Worm (Caenorhabditis elegans): ENCODE results near the gene mpz-3.

mpz-3 gene

DNA sequence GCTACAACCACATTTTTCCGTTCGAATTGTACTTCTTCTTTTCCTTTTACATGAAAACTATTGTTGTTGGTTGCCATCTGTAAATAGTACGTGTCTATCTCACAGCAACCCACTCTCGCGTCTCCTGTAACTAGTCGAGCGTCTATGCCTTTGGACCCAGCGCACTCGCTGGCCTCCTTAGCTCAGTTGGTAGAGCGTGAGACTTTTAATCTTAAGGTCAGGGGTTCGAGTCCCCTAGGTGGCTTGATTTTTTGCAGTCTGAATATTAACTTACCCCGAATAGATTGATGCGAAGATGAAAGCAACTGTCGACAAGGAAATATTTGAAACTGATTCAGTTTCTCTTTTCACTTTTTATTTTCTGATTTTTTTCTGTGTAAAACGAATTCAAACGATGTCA is at the start of gene mpz-3:
TSS of gene mpz-3 (minus strand) at position 320 of the 400 bp plus-strand sequence.
- no peak for TF ChIP-seq dao-5 (tag; optimal IDR thresholded peaks at IDR 0.05)
- TF ChIP-seq him-1 (tag; optimal IDR thresholded peaks at IDR 0.05): no peak
- no peak for TF ChIP-seq W03F9.2 (tag; optimal IDR thresholded peaks at IDR 0.05)

DNA sequence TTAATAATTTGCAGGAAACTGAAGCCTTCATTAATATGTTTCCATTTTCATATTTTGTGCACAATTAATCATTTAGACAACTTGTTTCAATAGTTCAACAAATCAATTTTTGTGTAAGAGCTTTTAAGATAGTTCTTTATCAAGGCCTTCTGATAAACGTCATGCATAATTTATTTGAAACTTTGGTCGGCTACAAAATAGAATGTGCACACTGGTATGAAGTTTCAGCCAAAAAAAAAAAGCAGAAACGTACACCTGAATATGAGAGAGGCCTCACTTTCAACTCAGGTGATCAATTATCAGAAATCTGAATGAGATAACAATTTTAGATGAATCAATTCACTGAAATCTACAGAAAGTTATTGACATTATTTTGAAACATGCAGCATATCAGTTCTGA is 49.3 kb upstream of the mpz-3 start:
- TF ChIP-seq dao-5 (tag; optimal IDR thresholded peaks at IDR 0.05): no peak

DNA sequence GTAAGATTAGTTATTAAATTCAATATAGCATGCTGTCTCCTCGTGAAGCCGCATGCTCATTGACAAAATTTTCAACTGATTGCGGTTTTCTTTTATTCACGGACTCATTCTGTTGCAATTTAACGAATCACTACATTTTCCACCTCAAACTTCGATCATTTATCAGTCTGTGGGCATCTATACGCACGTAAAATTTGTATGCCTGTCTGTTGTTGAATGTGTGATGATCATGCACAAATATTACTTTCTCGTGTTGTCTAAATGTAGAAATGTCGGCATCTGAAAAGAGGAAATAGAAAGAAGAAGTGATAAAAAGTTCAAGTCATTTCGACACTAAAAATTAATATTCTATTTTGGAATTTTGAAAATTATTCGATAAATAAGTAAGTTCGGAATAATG is 47.3 kb upstream of the mpz-3 start:
- TF ChIP-seq dao-5 (tag; optimal IDR thresholded peaks at IDR 0.05) (no peak), him-1 (tag; optimal IDR thresholded peaks at IDR 0.05) (no peak), W03F9.2 (tag; optimal IDR thresholded peaks at IDR 0.05) (no peak)

DNA sequence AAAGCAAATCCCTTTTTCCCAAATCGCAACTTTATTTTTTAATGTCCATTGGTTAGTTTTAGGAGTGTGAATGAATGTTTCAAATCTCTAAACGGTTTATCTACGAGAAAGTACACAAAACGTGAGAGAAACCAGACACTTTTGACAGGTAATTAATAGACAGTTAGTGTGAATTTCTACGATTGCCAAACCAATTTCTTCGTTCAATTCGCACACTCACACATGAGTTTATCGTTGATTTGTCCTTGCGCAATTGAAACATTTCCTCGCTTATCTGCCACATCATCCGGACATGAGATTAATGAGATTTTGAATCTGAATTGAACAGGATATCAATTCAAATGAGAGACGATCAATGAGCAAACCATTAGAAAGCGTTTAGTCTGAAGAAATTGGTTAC is 45.1 kb upstream of the mpz-3 start:
- no peak for TF ChIP-seq dao-5 (tag; optimal IDR thresholded peaks at IDR 0.05)
- TF ChIP-seq W03F9.2 (tag; optimal IDR thresholded peaks at IDR 0.05): no peak
- TF ChIP-seq him-1 (tag; optimal IDR thresholded peaks at IDR 0.05): no peak

DNA sequence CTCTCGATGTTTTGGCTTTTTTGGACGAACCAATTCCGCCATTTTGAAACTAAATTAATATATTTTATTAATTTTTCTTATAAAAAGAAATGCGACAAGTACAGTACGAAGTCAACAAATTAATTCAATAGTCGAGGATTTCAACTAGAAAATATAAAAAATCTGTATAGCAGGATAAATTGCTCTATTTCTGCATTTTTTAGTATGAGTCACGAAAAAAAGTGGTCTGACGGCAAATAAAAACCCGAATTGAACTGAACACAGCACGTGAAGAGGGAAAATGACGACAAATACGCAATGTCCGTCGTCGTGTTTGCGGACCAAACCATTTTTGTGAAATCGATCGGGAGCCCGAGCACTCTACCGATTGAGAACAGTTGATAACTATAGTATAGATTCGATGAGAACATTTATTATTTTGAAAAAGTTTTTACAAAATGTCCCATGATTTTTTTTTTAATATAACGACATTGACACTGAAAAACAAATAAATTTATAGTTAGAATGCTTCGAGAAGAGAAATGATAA is 44.2 kb upstream of the mpz-3 start, which contains the start of gene epg-5:
TSS of gene epg-5 (minus strand) at position 51 of the 528 bp plus-strand sequence.
- no peak for TF ChIP-seq dao-5 (tag; optimal IDR thresholded peaks at IDR 0.05)
- TF ChIP-seq W03F9.2 (tag; optimal IDR thresholded peaks at IDR 0.05): no peak
- no peak for TF ChIP-seq him-1 (tag; optimal IDR thresholded peaks at IDR 0.05)

DNA sequence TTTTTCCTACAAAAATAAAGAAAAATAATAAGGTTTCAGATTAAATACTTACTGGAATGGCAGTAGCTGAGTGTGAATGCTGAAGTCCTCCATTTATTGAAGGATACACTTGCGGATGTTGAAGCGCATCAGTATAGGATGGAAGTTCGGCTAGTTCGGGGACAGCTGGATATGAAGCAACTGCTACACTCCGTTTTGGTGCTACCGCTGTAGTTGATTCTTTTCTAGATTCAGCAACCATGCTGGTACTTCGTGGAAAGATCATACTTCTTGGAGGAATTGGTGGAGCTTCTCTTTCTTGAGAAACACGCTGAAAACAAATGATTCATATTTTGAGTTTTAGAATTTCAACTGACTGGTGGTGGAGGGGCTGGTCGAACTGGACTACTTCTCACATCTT is 43.4 kb upstream of the mpz-3 start:
- no peak for TF ChIP-seq W03F9.2 (tag; optimal IDR thresholded peaks at IDR 0.05)
- TF ChIP-seq him-1 (tag; optimal IDR thresholded peaks at IDR 0.05): no peak
- TF ChIP-seq dao-5 (tag; optimal IDR thresholded peaks at IDR 0.05): no peak

DNA sequence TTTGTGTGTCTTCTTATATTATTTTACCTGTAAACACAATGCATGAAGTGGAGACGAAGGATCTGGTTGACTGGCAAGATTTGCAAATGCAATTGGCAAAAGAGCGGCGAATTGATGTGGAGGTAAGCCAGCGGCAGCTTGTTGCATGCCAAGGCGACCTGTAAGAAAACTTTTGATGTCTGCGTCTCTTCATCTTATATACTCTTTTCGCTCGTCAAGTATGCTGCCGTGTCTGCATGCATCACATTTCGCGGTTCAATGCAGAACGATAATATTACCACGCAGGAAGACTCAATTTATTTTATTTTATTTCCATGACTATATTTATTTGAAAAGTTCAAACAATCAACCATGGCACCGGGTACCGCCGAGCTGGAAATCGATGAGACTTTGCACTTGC is 35.8 kb upstream of the mpz-3 start, which contains the start of gene vps-33.2:
TSS of gene vps-33.2 (plus strand) at position 244 of the 400 bp plus-strand sequence.
- TF ChIP-seq him-1 (tag; optimal IDR thresholded peaks at IDR 0.05): no peak

DNA sequence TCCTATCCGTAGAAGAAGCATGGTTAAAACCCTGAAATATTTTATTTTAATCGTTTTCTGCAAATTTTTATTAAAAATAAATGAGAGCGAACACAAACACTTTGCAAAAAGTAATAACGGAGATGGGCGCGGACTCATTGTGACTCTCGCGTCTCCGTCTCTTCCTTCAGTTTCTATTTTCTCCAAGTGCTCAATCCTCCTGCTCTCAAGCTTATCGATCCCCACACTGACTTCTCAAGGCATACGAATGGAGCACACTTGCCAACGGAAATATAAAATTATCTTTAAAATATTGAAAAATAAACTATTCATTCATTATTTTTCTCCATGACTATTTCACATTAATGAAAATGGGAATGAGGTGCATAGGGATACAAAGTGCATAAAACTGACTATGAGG is 32.9 kb upstream of the mpz-3 start, which contains the start of gene dnj-8:
TSS of gene dnj-8 (minus strand) at position 31 of the 400 bp plus-strand sequence.
- no peak for TF ChIP-seq dao-5 (tag; optimal IDR thresholded peaks at IDR 0.05)
- no peak for TF ChIP-seq W03F9.2 (tag; optimal IDR thresholded peaks at IDR 0.05)
- TF ChIP-seq him-1 (tag; optimal IDR thresholded peaks at IDR 0.05): no peak

DNA sequence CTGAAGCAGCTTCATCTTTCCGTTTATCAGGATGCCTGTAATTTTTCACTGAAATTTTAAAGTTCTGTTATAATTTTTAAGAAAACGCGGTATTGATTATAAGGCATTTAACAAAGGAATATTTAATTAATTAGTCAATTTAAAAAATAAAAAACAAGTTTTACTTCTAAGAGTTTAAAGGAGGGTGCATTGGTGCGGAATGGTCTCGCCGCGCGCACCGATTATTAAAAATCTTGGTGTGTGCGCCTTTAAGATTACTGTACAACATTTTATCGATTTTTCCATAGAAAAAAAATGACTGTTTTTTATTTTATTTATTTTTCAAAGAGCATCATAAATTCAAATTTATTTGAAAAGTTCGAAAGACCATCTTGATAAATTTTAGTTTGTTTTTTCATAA is 32.3 kb upstream of the mpz-3 start:
- TF ChIP-seq W03F9.2 (tag; optimal IDR thresholded peaks at IDR 0.05) (no peak), him-1 (tag; optimal IDR thresholded peaks at IDR 0.05) (no peak), dao-5 (tag; optimal IDR thresholded peaks at IDR 0.05) (no peak)

DNA sequence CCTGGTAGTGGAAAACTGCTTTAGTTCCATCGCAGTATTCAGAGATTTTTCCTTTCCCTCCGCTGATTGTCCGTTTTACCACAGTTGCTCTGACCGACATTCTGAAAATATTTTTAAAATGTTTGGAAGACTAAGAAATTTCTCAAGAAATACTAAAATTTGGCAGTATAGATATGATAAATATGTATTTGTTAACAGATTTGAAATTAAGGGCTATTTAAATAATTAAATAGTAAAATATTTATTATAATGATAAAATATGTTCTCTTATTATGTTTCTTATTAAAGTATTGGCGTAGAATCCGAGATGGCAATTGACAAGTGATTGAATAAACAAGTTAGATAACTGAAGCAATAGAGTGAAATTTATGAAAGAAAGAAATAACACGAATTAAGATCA is 29.0 kb upstream of the mpz-3 start, which contains the start of gene aipr-1:
TSS of gene aipr-1 (minus strand) at position 101 of the 400 bp plus-strand sequence.
- TF ChIP-seq dao-5 (tag; optimal IDR thresholded peaks at IDR 0.05) (no peak), W03F9.2 (tag; optimal IDR thresholded peaks at IDR 0.05) (no peak), him-1 (tag; optimal IDR thresholded peaks at IDR 0.05) (no peak)

DNA sequence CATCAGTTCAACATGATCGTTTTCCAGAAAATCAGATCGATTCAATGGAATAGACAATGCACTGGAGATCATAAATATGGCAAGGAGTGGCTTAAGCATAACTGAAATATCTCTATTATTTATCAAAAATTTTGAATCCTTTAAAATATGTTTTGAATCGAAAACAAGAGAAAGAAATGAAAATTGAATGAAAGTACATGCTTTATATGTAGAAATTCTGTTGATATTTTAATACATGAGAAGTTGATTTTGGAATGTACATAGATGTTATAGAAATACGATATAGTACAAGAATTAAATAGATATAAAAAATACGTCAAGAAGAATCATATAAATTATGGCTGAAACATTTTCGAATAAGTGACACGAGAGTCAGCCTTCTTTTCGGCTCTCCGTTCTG is 27.1 kb upstream of the mpz-3 start, which contains the start of gene C56C10.9:
TSS of gene C56C10.9 (minus strand) at position 101 of the 400 bp plus-strand sequence.
- TF ChIP-seq W03F9.2 (tag; optimal IDR thresholded peaks at IDR 0.05) (no peak), him-1 (tag; optimal IDR thresholded peaks at IDR 0.05) (no peak), dao-5 (tag; optimal IDR thresholded peaks at IDR 0.05) (no peak)

DNA sequence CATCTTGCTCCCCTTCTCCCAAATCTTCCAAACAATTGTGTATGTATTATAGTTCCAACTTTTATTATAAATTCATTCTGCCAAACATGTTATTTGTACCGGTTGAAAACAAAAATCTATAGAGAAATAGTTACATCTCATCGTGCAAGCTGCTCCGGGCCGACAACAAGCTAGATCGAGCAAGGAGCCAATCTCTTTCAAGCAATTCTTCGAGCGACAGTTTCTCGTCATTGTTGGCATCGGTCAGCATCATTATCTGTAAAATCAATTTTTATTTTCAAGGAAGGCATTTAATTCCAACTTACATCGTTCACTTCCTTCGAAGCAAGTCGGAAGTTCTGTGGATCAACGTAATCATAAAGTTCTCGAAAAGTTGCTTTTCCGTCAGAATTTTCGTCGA is 25.8 kb upstream of the mpz-3 start:
- TF ChIP-seq W03F9.2 (tag; optimal IDR thresholded peaks at IDR 0.05) (no peak), him-1 (tag; optimal IDR thresholded peaks at IDR 0.05) (no peak), dao-5 (tag; optimal IDR thresholded peaks at IDR 0.05) (no peak)

DNA sequence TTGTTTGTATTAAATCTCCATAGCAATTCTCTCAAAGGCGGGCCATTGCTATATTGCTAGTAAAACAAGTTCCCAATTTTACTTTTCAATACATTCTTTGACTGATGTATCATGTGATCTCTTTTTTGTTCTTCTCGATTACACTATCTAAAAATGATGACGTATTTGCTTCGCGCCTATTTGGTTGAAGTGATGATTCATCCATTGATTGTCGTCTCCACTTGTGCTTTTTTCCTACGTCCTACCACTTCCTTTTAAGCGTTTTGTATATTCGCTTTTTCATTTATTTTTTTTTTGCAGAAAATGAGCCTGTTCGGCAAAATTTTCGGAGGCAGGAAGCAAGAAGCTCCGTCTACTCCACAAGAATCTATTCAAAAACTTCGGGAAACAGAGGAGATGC is 24.2 kb upstream of the mpz-3 start, which contains the start of gene vps-32.1:
TSS of gene vps-32.1 (plus strand) at position 301 of the 400 bp plus-strand sequence.
- TF ChIP-seq W03F9.2 (tag; optimal IDR thresholded peaks at IDR 0.05) (no peak), him-1 (tag; optimal IDR thresholded peaks at IDR 0.05) (no peak), dao-5 (tag; optimal IDR thresholded peaks at IDR 0.05) (no peak)

DNA sequence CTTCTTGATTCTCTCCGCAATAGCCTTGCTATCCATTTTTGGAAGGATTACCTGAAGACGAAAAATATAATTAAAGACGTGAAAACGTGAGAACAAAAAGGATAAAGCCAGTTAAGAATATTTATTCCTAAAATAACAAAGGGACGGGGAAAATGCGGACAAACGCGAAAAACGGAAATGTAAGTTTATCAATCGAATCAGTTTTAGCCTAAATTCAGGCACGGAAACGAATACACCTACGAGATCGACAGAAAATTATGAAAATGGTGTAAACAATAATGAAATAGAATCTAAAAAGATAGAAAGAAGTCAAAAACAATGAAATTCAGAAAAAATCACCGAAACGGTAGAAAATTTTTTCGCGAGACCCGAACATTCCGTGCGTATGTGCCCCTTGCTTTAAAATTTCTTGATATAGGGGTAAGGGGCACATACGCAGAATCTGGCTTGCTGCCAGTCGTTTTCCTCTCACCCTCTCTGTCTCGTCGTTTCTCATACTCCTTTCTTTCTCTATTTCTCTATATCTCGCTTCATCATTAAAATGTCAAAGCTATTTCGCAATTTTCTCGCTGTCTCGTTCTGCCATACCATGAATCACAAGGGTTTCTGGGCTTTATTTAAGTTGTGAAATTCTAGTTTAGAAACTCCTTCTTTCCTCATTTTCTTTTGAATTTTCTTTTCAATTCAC is 23.6 kb upstream of the mpz-3 start, which contains the start of gene icd-1:
TSS of gene icd-1 (minus strand) at position 51 of the 688 bp plus-strand sequence.
- TF ChIP-seq W03F9.2 (tag; optimal IDR thresholded peaks at IDR 0.05) (peak; percentile 95), dao-5 (tag; optimal IDR thresholded peaks at IDR 0.05) (no peak), him-1 (tag; optimal IDR thresholded peaks at IDR 0.05) (peak; percentile 78)
